Worm (Caenorhabditis elegans) whole organism, L4 larva: ENCODE results near the gene R10E4.1.

Source experiments
- D1046.2 ChIP-seq: fragments of 200-800 bp; sonication (Bioruptor generic); IDR thresholded peaks from 2 replicates; pipeline ENCODE4 v1.3.6; 2022; ENCODE audit warnings: missing genetic modification characterization, missing compliant biosample characterization
- F26F4.8 ChIP-seq: fragments of 200-800 bp; sonication (Bioruptor generic); conservative IDR thresholded peaks from 2 replicates; pipeline ENCODE4 v1.3.6; 2022; ENCODE audit warnings: missing genetic modification characterization, missing compliant biosample characterization
- F44E2.7 ChIP-seq: fragments of 200-800 bp; sonication (Bioruptor generic); IDR thresholded peaks from 2 replicates; pipeline ENCODE4 v2.1.2; 2022; ENCODE audit warnings: missing genetic modification characterization, missing compliant biosample characterization
- F49E8.2 ChIP-seq: sonication (generic microtip); optimal IDR thresholded peaks from 2 replicates; lab custom pipeline; 2016; ENCODE audit warnings: missing compliant biosample characterization, mild to moderate bottlenecking, missing genetic modification characterization, borderline replicate concordance
- T20F7.1 ChIP-seq: fragments of 200-800 bp; sonication (Bioruptor generic); optimal IDR thresholded peaks from 2 replicates; lab custom pipeline; 2018; ENCODE audit warnings: mild to moderate bottlenecking, missing genetic modification characterization, missing compliant biosample characterization
- Y48G9A.11 ChIP-seq: fragments of 200-800 bp; sonication (Bioruptor generic); IDR thresholded peaks from 2 replicates; pipeline ENCODE4 v1.3.6; 2022; ENCODE audit warnings: missing genetic modification reagents, missing genetic modification characterization, missing compliant biosample characterization
- ZK546.5 ChIP-seq, 2 experiments: sonication (generic microtip); optimal IDR thresholded peaks; 2 replicates each; lab custom pipeline; 2017; ENCODE audit warnings: missing biosample characterization in 2 of 2, missing genetic modification characterization in 2 of 2
- aha-1 ChIP-seq: fragments of 150-350 bp; peaks from one replicate; lab custom pipeline; 2014; ENCODE audit warnings: missing biosample characterization, missing genetic modification characterization
- ceh-32 ChIP-seq: sonication (generic microtip); optimal IDR thresholded peaks from 2 replicates; lab custom pipeline; 2016; ENCODE audit warnings: mild to moderate bottlenecking, missing genetic modification characterization, missing compliant biosample characterization; ENCODE audit not compliant: poor library complexity
- cey-2 ChIP-seq: sonication (generic microtip); optimal IDR thresholded peaks from 3 replicates; lab custom pipeline; 2017; ENCODE audit warnings: missing genetic modification characterization, mild to moderate bottlenecking, missing compliant biosample characterization, antibody characterized with exemption, borderline replicate concordance; ENCODE audit not compliant: insufficient read depth
- ctbp-1 ChIP-seq: fragments of 200-800 bp; sonication (Bioruptor generic); IDR thresholded peaks from 2 replicates; pipeline ENCODE4 v1.3.6; 2022; ENCODE audit warnings: missing genetic modification reagents, missing genetic modification characterization, missing compliant biosample characterization
- daf-12 ChIP-seq: fragments of 150-350 bp; optimal IDR thresholded peaks from 2 replicates; lab custom pipeline; 2014; ENCODE audit warnings: missing biosample characterization, missing genetic modification reagents, missing genetic modification characterization
- daf-8 ChIP-seq: fragments of 200-800 bp; sonication (Bioruptor generic); IDR thresholded peaks from 2 replicates; pipeline ENCODE4 v1.3.6; 2022; ENCODE audit warnings: missing genetic modification characterization, missing compliant biosample characterization
- dmd-6 ChIP-seq: fragments of 200-800 bp; sonication (Bioruptor generic); IDR thresholded peaks from 2 replicates; pipeline ENCODE4 v1.3.6; 2022; ENCODE audit warnings: missing genetic modification reagents, missing genetic modification characterization, missing compliant biosample characterization
- dmd-9 ChIP-seq: fragments of 200-800 bp; sonication (Bioruptor generic); IDR thresholded peaks from 2 replicates; pipeline ENCODE4 v1.3.6; 2022; ENCODE audit warnings: missing genetic modification reagents, missing genetic modification characterization, missing compliant biosample characterization
- egl-43 ChIP-seq: fragments of 200-800 bp; sonication (Bioruptor generic); IDR thresholded peaks from 2 replicates; pipeline ENCODE4 v1.3.6; 2022; ENCODE audit warnings: missing genetic modification reagents, missing genetic modification characterization, missing compliant biosample characterization
- hif-1 ChIP-seq, 2 experiments: sonication (generic microtip); optimal IDR thresholded peaks; 2 replicates each; lab custom pipeline; 2016 to 2017; ENCODE audit warnings: missing compliant biosample characterization in 2 of 2, missing genetic modification characterization in 2 of 2, missing genetic modification reagents in 2 of 2, missing genotype in 2 of 2, mild to moderate bottlenecking in 1 of 2
- hlh-11 ChIP-seq: fragments of 200-800 bp; sonication (Bioruptor generic); optimal IDR thresholded peaks from 2 replicates; lab custom pipeline; 2018; ENCODE audit warnings: mild to moderate bottlenecking, missing genetic modification characterization, missing compliant biosample characterization
- hmg-1.1 ChIP-seq: fragments of 200-800 bp; sonication (Bioruptor generic); IDR thresholded peaks from 2 replicates; pipeline ENCODE4 v1.3.6; 2022; ENCODE audit warnings: missing genetic modification reagents, missing genetic modification characterization, missing compliant biosample characterization
- lim-7 ChIP-seq: fragments of 200-800 bp; sonication (Bioruptor generic); IDR thresholded peaks from 2 replicates; pipeline ENCODE4 v1.3.6; 2022; ENCODE audit warnings: missing genetic modification characterization, missing compliant biosample characterization
- lin-15B ChIP-seq: fragments of 150-350 bp; sonication (generic microtip); optimal IDR thresholded peaks from 3 replicates; lab custom pipeline; 2014; ENCODE audit warnings: missing biosample characterization, missing genetic modification characterization
- lin-39 ChIP-seq: fragments of 150-350 bp; optimal IDR thresholded peaks from 2 replicates; lab custom pipeline; 2014; ENCODE audit warnings: missing biosample characterization, missing genetic modification reagents, missing genetic modification characterization
- lsy-2 ChIP-seq, 2 experiments: fragments of 150-350 bp in 1 of 2; sonication (generic microtip) in 1 of 2; optimal IDR thresholded peaks; 2 replicates each; lab custom pipeline; 2014 to 2017; ENCODE audit warnings: missing biosample characterization in 2 of 2, missing genetic modification characterization in 2 of 2
- madf-5 ChIP-seq, 2 experiments: fragments of 200-800 bp; sonication (Bioruptor generic); IDR thresholded peaks; 2 replicates each; pipeline ENCODE4 v1.3.6; 2022; ENCODE audit warnings: missing compliant biosample characterization in 2 of 2, missing genetic modification characterization in 2 of 2
- madf-9 ChIP-seq: fragments of 200-800 bp; sonication (Bioruptor generic); conservative IDR thresholded peaks from 2 replicates; pipeline ENCODE4 v1.3.6; 2022; ENCODE audit warnings: missing genetic modification reagents, missing genetic modification characterization, missing compliant biosample characterization
- mxl-3 ChIP-seq: fragments of 200-800 bp; sonication (Bioruptor generic); optimal IDR thresholded peaks from 2 replicates; lab custom pipeline; 2018; ENCODE audit warnings: mild to moderate bottlenecking, missing genetic modification characterization, missing compliant biosample characterization
- nhr-10 ChIP-seq: fragments of 150-350 bp; optimal IDR thresholded peaks from 2 replicates; lab custom pipeline; 2014; ENCODE audit warnings: missing biosample characterization, missing genetic modification characterization
- nhr-11 ChIP-seq: fragments of 150-350 bp; optimal IDR thresholded peaks from 2 replicates; lab custom pipeline; 2014; ENCODE audit warnings: missing biosample characterization, missing genetic modification characterization
- nhr-42 ChIP-seq: fragments of 200-800 bp; sonication (Bioruptor generic); IDR thresholded peaks from 2 replicates; pipeline ENCODE4 v1.3.6; 2022; ENCODE audit warnings: missing genetic modification characterization, missing compliant biosample characterization
- nhr-48 ChIP-seq: sonication (generic microtip); optimal IDR thresholded peaks from 2 replicates; lab custom pipeline; 2016; ENCODE audit warnings: mild to moderate bottlenecking, missing genetic modification characterization, missing compliant biosample characterization
- nhr-77 ChIP-seq: fragments of 150-350 bp; optimal IDR thresholded peaks from 2 replicates; lab custom pipeline; 2014; ENCODE audit warnings: missing biosample characterization, missing genetic modification characterization
- php-3 ChIP-seq: fragments of 200-800 bp; sonication (Bioruptor generic); IDR thresholded peaks from 2 replicates; pipeline ENCODE4 v1.3.6; 2022; ENCODE audit warnings: missing genetic modification reagents, missing genetic modification characterization, missing compliant biosample characterization
- pqm-1 ChIP-seq: sonication (generic microtip); optimal IDR thresholded peaks from 2 replicates; lab custom pipeline; 2017; ENCODE audit warnings: missing biosample characterization, missing genetic modification characterization
- rbr-2 ChIP-seq: sonication (generic microtip); optimal IDR thresholded peaks from 2 replicates; lab custom pipeline; 2016; ENCODE audit warnings: missing genotype, missing genetic modification characterization, missing compliant biosample characterization
- sdz-12 ChIP-seq: fragments of 200-800 bp; sonication (Bioruptor generic); optimal IDR thresholded peaks from 2 replicates; lab custom pipeline; 2018; ENCODE audit warnings: mild to moderate bottlenecking, missing genetic modification characterization, missing compliant biosample characterization
- set-16 ChIP-seq: fragments of 200-800 bp; sonication (Bioruptor generic); IDR thresholded peaks from 2 replicates; pipeline ENCODE4 v1.3.6; 2022; ENCODE audit warnings: missing genetic modification reagents, missing genetic modification characterization, missing compliant biosample characterization
- snpc-1.2 ChIP-seq: fragments of 200-800 bp; sonication (Bioruptor generic); IDR thresholded peaks from 2 replicates; pipeline ENCODE4 v1.3.6; 2022; ENCODE audit warnings: missing genetic modification reagents, missing genetic modification characterization, missing compliant biosample characterization
- tag-97 ChIP-seq: fragments of 200-800 bp; sonication (Bioruptor generic); IDR thresholded peaks from 2 replicates; pipeline ENCODE4 v1.3.6; 2022; ENCODE audit warnings: missing genetic modification characterization, missing compliant biosample characterization
- unc-130 ChIP-seq: sonication (generic microtip); optimal IDR thresholded peaks from 2 replicates; lab custom pipeline; 2016; ENCODE audit warnings: missing genetic modification reagents, missing genetic modification characterization, missing compliant biosample characterization
- unc-62 ChIP-seq, 3 experiments: fragments of 150-350 bp in 1 of 3; sonication (generic microtip); optimal IDR thresholded peaks in 2 of 3; peaks in 1 of 3; 1 replicate in 1 of 3; 2 replicates in 2 of 3; lab custom pipeline; 2014 to 2017; ENCODE audit warnings: missing biosample characterization in 3 of 3, missing genetic modification characterization in 3 of 3, missing genetic modification reagents in 3 of 3, missing genotype in 1 of 3
- zfp-2 ChIP-seq: sonication (generic microtip); optimal IDR thresholded peaks from 2 replicates; lab custom pipeline; 2016; ENCODE audit warnings: mild to moderate bottlenecking, missing genetic modification characterization, missing compliant biosample characterization
- zfp-3 ChIP-seq: fragments of 200-800 bp; sonication (Bioruptor generic); conservative IDR thresholded peaks from 2 replicates; pipeline ENCODE4 v1.3.6; 2022; ENCODE audit warnings: missing genetic modification reagents, missing genetic modification characterization, missing compliant biosample characterization
- zip-2 ChIP-seq: fragments of 150-350 bp; optimal IDR thresholded peaks from 2 replicates; lab custom pipeline; 2014; ENCODE audit warnings: missing biosample characterization, missing genetic modification characterization
- ztf-7 ChIP-seq: fragments of 150-350 bp; optimal IDR thresholded peaks from 2 replicates; lab custom pipeline; 2014; ENCODE audit warnings: missing biosample characterization, missing genetic modification characterization

R10E4.1 gene

ce11 chrIII:4269220-4269935 lies at the start of gene R10E4.1, which contains the start of gene sftb-1 (continued):
- TF ChIP-seq unc-62 (GFP tag; optimal IDR thresholded peaks at IDR 0.05 in 1 of 2; lab: Kevin White, UChicago) = peak in 1 of 2 experiments; percentile 73
- no peak for TF ChIP-seq unc-62 (tag; optimal IDR thresholded peaks at IDR 0.05; lab: Kevin White, UChicago)
- TF ChIP-seq set-16 = 0 out of 2 replicates have a peak, but pooled peaks have one; percentile 17
- TF ChIP-seq cey-2 = no peak
- no peak for TF ChIP-seq tag-97 (GFP tag; lab: Robert Waterston, UW)
- TF ChIP-seq lin-15B = no peak
- peak; percentile 25 for TF ChIP-seq ztf-7 (tag; lab: Kevin White, UChicago)
- no peak for TF ChIP-seq php-3 (GFP tag; lab: Robert Waterston, UW)
- TF ChIP-seq dmd-6 (GFP tag; lab: Robert Waterston, UW) = peak; percentile 59
- no peak for TF ChIP-seq nhr-10 (tag; lab: Kevin White, UChicago)
- TF ChIP-seq madf-9 (GFP tag; lab: Robert Waterston, UW) = no peak
- peak; percentile 20 for TF ChIP-seq nhr-11
- TF ChIP-seq nhr-42 (GFP tag; lab: Robert Waterston, UW) = no peak
- no peak for TF ChIP-seq ZK546.5 (tag; optimal IDR thresholded peaks at IDR 0.05; lab: Kevin White, UChicago)
- TF ChIP-seq nhr-77 (tag; lab: Kevin White, UChicago) = peak; percentile 3
- TF ChIP-seq sdz-12 (GFP tag; lab: Kevin White, UChicago) = no peak
- TF ChIP-seq T20F7.1 (GFP tag; lab: Kevin White, UChicago) = peak; percentile 64
- peak in 1 of 2 experiments; percentile 81 for TF ChIP-seq lsy-2 (tag; optimal IDR thresholded peaks at IDR 0.05; lab: Kevin White, UChicago)
- no peak for TF ChIP-seq hif-1 (tag; optimal IDR thresholded peaks at IDR 0.05; lab: Kevin White, UChicago)

- TF ChIP-seq nhr-11 (peak; percentile 50), zip-2 (no peak)
Observed at ce11 chrIII:4220864-4221263, 48.7 kb upstream of the R10E4.1 start.

ce11 chrIII:4221527-4221926 lies 48.0 kb upstream of the R10E4.1 start:
- TF ChIP-seq aha-1 (tag; lab: Kevin White, UChicago) (peak; percentile 91), hmg-1.1 (GFP tag; lab: Robert Waterston, UW) (peak; percentile 64), pqm-1 (tag; lab: Kevin White, UChicago) (no peak)

ce11 chrIII:4223668-4224127 lies 45.8 kb upstream of the R10E4.1 start:
- TF ChIP-seq nhr-42 (GFP tag; lab: Robert Waterston, UW) (no peak), rbr-2 (tag; lab: Kevin White, UChicago) (peak; percentile 89), Y48G9A.11 (no peak), ctbp-1 (GFP tag; lab: Robert Waterston, UW) (peak; percentile 90), zfp-2 (tag; lab: Kevin White, UChicago) (peak; percentile 1), ztf-7 (tag; lab: Kevin White, UChicago) (peak; percentile 39), hlh-11 (tag; lab: Kevin White, UChicago) (peak; percentile 94), nhr-48 (peak; percentile 64), daf-8 (GFP tag; lab: Robert Waterston, UW) (no peak), mxl-3 (GFP tag; lab: Kevin White, UChicago) (peak; percentile 80), egl-43 (GFP tag; lab: Robert Waterston, UW) (peak; percentile 72), ceh-32 (tag; lab: Kevin White, UChicago) (peak; percentile 50), F44E2.7 (GFP tag; lab: Robert Waterston, UW) (no peak), zfp-3 (GFP tag; lab: Robert Waterston, UW) (no peak), sdz-12 (GFP tag; lab: Kevin White, UChicago) (no peak), F26F4.8 (GFP tag; lab: Robert Waterston, UW) (no peak), snpc-1.2 (no peak), daf-12 (tag; lab: Kevin White, UChicago) (no peak), madf-5 (GFP tag; IDR thresholded peaks at IDR 0.05; lab: Robert Waterston, UW) (no peak), D1046.2 (no peak), dmd-9 (GFP tag; lab: Robert Waterston, UW) (0 out of 2 replicates have a peak, but pooled peaks have one; percentile 45), lin-39 (tag; lab: Kevin White, UChicago) (no peak), lim-7 (GFP tag; lab: Robert Waterston, UW) (no peak), unc-130 (no peak), F49E8.2 (tag; lab: Kevin White, UChicago) (no peak), ZK546.5 (tag; optimal IDR thresholded peaks at IDR 0.05; lab: Kevin White, UChicago) (no peak)
